Fruit fly (Drosophila melanogaster) whole organism, adult: ENCODE results near the gene SNF4Agamma.

Experiments used
- CG5204 ChIP-seq: fragments of 200-800 bp; sonication (Bioruptor generic); optimal IDR thresholded peaks from 2 replicates; lab custom pipeline; 2016; ENCODE audit warnings: missing biosample characterization, missing genetic modification characterization
- CG7045 ChIP-seq: fragments of 200-800 bp; sonication (Bioruptor generic); optimal IDR thresholded peaks from 2 replicates; lab custom pipeline; 2017; ENCODE audit warnings: missing biosample characterization, mild to moderate bottlenecking, missing genetic modification characterization
- CG7101 ChIP-seq: fragments of 200-800 bp; sonication (Bioruptor generic); optimal IDR thresholded peaks from 2 replicates; lab custom pipeline; 2018; ENCODE audit warnings: missing biosample characterization, mild to moderate bottlenecking, missing genetic modification characterization, moderate library complexity
- Mnt ChIP-seq: fragments of 200-800 bp; sonication (Bioruptor generic); optimal IDR thresholded peaks from 2 replicates; lab custom pipeline; 2016; ENCODE audit warnings: missing biosample characterization, mild to moderate bottlenecking, missing genetic modification characterization
- ovo ChIP-seq: fragments of 200-800 bp; sonication (Bioruptor generic); optimal IDR thresholded peaks from 2 replicates; lab custom pipeline; 2016; ENCODE audit warnings: missing biosample characterization, missing genetic modification characterization
- tj ChIP-seq: fragments of 200-800 bp; sonication (Bioruptor generic); optimal IDR thresholded peaks from 3 replicates; lab custom pipeline; 2017; ENCODE audit warnings: missing biosample characterization, mild to moderate bottlenecking, missing genetic modification characterization, moderate library complexity

- TF ChIP-seq CG7045 (GFP tag; lab: Kevin White, UChicago) (no peak), ovo (GFP tag; lab: Kevin White, UChicago) (no peak), CG7101 (tag; lab: Kevin White, UChicago) (no peak), Mnt (GFP tag; lab: Kevin White, UChicago) (no peak), CG5204 (GFP tag; lab: Kevin White, UChicago) (no peak), tj (no peak)
These were observed 22.8 kb downstream of the SNF4Agamma start, which contains the start of gene CG5810 for dm6 chr3R:21163318-21163828.
